Fruit fly (Drosophila melanogaster): Measurements from ENCODE around the gene Mi-2.

The Mi-2 gene

dm6 chr3L:19834143-19834794, 75.7 kb downstream of the Mi-2 start, which contains the start of the genes trc and CG32221 (continued):
- TF ChIP-seq CG17385 (GFP tag; optimal IDR thresholded peaks at IDR 0.05) (peak; percentile 98), kni (GFP tag; optimal IDR thresholded peaks at IDR 0.05) (no peak), CG12155 (GFP tag; optimal IDR thresholded peaks at IDR 0.05) (no peak), CG34224 (GFP tag; IDR thresholded peaks at IDR 0.05; ENCODE audit: partially characterized antibody) (no peak; the same call in 2 of the 3 replicates), CG6689 (GFP tag; IDR thresholded peaks at IDR 0.05) (no peak), al (GFP tag; IDR thresholded peaks at IDR 0.05) (0 out of 2 replicates have a peak, but pooled peaks have one; percentile 33), tna (GFP tag; IDR thresholded peaks at IDR 0.05; ENCODE audit: partially characterized antibody) (peak; percentile 36; the same call in 1 of the 2 replicates), CG3726 (GFP tag; IDR thresholded peaks at IDR 0.05) (no peak), kay (GFP tag; optimal IDR thresholded peaks at IDR 0.05) (no peak), Hr51 (GFP tag; optimal IDR thresholded peaks at IDR 0.05) (no peak), CG11398 (GFP tag; optimal IDR thresholded peaks at IDR 0.05) (no peak), mam (GFP tag; optimal IDR thresholded peaks at IDR 0.05) (peak; percentile 17), CG15269 (tag; optimal IDR thresholded peaks at IDR 0.05) (no peak), Atf3 (GFP tag; optimal IDR thresholded peaks at IDR 0.05) (no peak), zen2 (GFP tag; IDR thresholded peaks at IDR 0.05; ENCODE audit: partially characterized antibody) (no peak), CG3065 (GFP tag; optimal IDR thresholded peaks at IDR 0.05) (no peak), Drgx (GFP tag; IDR thresholded peaks at IDR 0.05) (no peak), rib (GFP tag; IDR thresholded peaks at IDR 0.05) (no peak), scrt (GFP tag; optimal IDR thresholded peaks at IDR 0.05) (no peak), CG9797 (GFP tag; optimal IDR thresholded peaks at IDR 0.05) (peak; percentile 12), her (GFP tag; optimal IDR thresholded peaks at IDR 0.05) (no peak), Mad (GFP tag; optimal IDR thresholded peaks at IDR 0.05) (no peak), chn (GFP tag; optimal IDR thresholded peaks at IDR 0.05) (no peak), CG11456 (GFP tag; IDR thresholded peaks at IDR 0.05) (peak; percentile 57; the same call in 2 of the 3 replicates), CG8388 (GFP tag; optimal IDR thresholded peaks at IDR 0.05) (no peak), CG11504 (tag; optimal IDR thresholded peaks at IDR 0.05) (no peak), crp (GFP tag; optimal IDR thresholded peaks at IDR 0.05) (peak in 1 of 2 experiments; percentile 19), CG12236 (GFP tag; optimal IDR thresholded peaks at IDR 0.05) (no peak), CG30431 (GFP tag; optimal IDR thresholded peaks at IDR 0.05) (no peak), CG14667 (GFP tag; IDR thresholded peaks at IDR 0.05) (no peak), B-H2 (GFP tag; optimal IDR thresholded peaks at IDR 0.05) (peak; percentile 89), chif (GFP tag; optimal IDR thresholded peaks at IDR 0.05) (no peak), CG10267 (tag; optimal IDR thresholded peaks at IDR 0.05) (peak; percentile 53), CG13424 (tag; optimal IDR thresholded peaks at IDR 0.05) (peak; percentile 54), ab (GFP tag; optimal IDR thresholded peaks at IDR 0.05) (no peak), sim (GFP tag; IDR thresholded peaks at IDR 0.05) (no peak), mirr (GFP tag; optimal IDR thresholded peaks at IDR 0.05) (peak; percentile 66), CG12071 (GFP tag; optimal IDR thresholded peaks at IDR 0.05) (no peak), eve (GFP tag; optimal IDR thresholded peaks at IDR 0.05) (no peak), gsb-n (tag; optimal IDR thresholded peaks at IDR 0.05) (no peak), Hr3 (GFP tag; optimal IDR thresholded peaks at IDR 0.05) (no peak), ac (GFP tag; optimal IDR thresholded peaks at IDR 0.05) (no peak), CG2199 (GFP tag; IDR thresholded peaks at IDR 0.05) (no peak), disco-r (GFP tag; optimal IDR thresholded peaks at IDR 0.05) (no peak), CG4707 (GFP tag; optimal IDR thresholded peaks at IDR 0.05) (no peak), aop (GFP tag; IDR thresholded peaks at IDR 0.05) (no peak), Pdp1 (GFP tag; optimal IDR thresholded peaks at IDR 0.05) (no peak), CG14860 (GFP tag; IDR thresholded peaks at IDR 0.05; ENCODE audit: partially characterized antibody) (peak; percentile 64; the same call in 2 of the 3 replicates), CrebB (tag; optimal IDR thresholded peaks at IDR 0.05) (peak; percentile 33)

Data from whole organism, embryonic.